Fruit fly (Drosophila melanogaster): ENCODE results near the gene CG43155.

DNA sequence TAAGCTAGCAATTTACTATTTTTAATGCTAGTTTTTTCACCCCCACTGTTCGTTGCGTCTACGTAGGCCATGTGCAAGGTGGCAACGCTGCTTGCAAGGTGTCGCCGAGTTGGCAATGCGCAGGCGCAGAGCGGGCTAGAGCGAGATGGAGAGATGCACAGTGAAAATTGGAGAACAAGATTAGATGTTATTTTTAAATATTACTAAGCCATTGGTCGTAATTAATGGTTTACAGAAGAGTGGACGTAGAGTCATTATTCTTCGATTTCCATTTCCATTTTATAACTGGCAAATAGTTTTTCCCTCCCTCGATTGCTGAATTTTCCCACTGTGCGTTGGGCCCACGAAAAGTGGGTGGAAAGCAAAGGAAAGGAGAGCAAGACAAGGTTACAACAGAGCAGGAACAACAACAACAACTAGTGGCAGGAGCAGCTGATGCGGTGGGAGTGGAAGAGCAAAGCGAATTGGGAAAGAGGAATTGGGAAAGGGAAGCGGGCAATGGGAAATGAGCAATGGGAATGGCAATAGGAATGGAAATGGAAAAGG, 6.7 kb upstream of the CG43155 start:
- TF ChIP-seq ttk (optimal IDR thresholded peaks at IDR 0.05): no peak
- no peak for TF ChIP-seq h (optimal IDR thresholded peaks at IDR 0.05)
- TF ChIP-seq psq (optimal IDR thresholded peaks at IDR 0.05): no peak
- no peak for TF ChIP-seq insv (optimal IDR thresholded peaks at IDR 0.05)
- TF ChIP-seq Sin3A (optimal IDR thresholded peaks at IDR 0.05): no peak
- TF ChIP-seq Myc (optimal IDR thresholded peaks at IDR 0.05): no peak
